6 fruit fly cellular contexts compared by ENCODE assay signal in genomic region chr3R:24565748-24566239, dm6.
TF ChIP-seq lines count a peak whose summit lies in the region.

No protein-coding gene starts in this region.

- peak; percentile 62 for TF ChIP-seq CTCF in whole organism, embryonic (GFP tag; optimal IDR thresholded peaks at IDR 0.05; lab: Kevin White, UChicago)

TF ChIP-seq in Kc167, 6 proteins besides CTCF, POLR2A, EP300 and RAD21:
- TF ChIP-seq insv (optimal IDR thresholded peaks at IDR 0.05; lab: Kevin White, UChicago) (no peak), Sin3A (optimal IDR thresholded peaks at IDR 0.05; lab: Kevin White, UChicago) (no peak), ttk (optimal IDR thresholded peaks at IDR 0.05; lab: Kevin White, UChicago) (no peak), Myc (optimal IDR thresholded peaks at IDR 0.05; lab: Kevin White, UChicago) (no peak), psq (optimal IDR thresholded peaks at IDR 0.05; lab: Kevin White, UChicago) (peak; percentile 84)

TF ChIP-seq in whole organism, adult, 20 proteins besides CTCF, POLR2A, EP300 and RAD21 (continues in another document):
- TF ChIP-seq toe (GFP tag; optimal IDR thresholded peaks at IDR 0.05; lab: Kevin White, UChicago), result no peak
- peak; percentile 57 for TF ChIP-seq CG1620 (GFP tag; optimal IDR thresholded peaks at IDR 0.05; lab: Kevin White, UChicago)
- peak; percentile 39 for TF ChIP-seq Clk (GFP tag; optimal IDR thresholded peaks at IDR 0.05; lab: Kevin White, UChicago)
- peak; percentile 69 for TF ChIP-seq Crg-1 (GFP tag; optimal IDR thresholded peaks at IDR 0.05; lab: Kevin White, UChicago)
- TF ChIP-seq ovo (GFP tag; optimal IDR thresholded peaks at IDR 0.05; lab: Kevin White, UChicago), result peak; percentile 92
- TF ChIP-seq Hr96 (GFP tag; optimal IDR thresholded peaks at IDR 0.05; lab: Kevin White, UChicago), result peak; percentile 55
- peak; percentile 49 for TF ChIP-seq tj (GFP tag; optimal IDR thresholded peaks at IDR 0.05; lab: Kevin White, UChicago)
- no peak for TF ChIP-seq CG5204 (GFP tag; optimal IDR thresholded peaks at IDR 0.05; lab: Kevin White, UChicago)
- peak; percentile 73 for TF ChIP-seq CG33017 (tag; optimal IDR thresholded peaks at IDR 0.05; lab: Kevin White, UChicago)
- no peak for TF ChIP-seq cnc (optimal IDR thresholded peaks at IDR 0.05; lab: Kevin White, UChicago)
- TF ChIP-seq cic (GFP tag; optimal IDR thresholded peaks at IDR 0.05; lab: Kevin White, UChicago), result peak; percentile 99
- peak; percentile 74 for TF ChIP-seq CG12768 (GFP tag; optimal IDR thresholded peaks at IDR 0.05; lab: Kevin White, UChicago)
- TF ChIP-seq pad (GFP tag; optimal IDR thresholded peaks at IDR 0.05; lab: Kevin White, UChicago), result peak; percentile 60
- peak; percentile 100 for TF ChIP-seq kay (GFP tag; lab: Kevin White, UChicago; ENCODE audit: borderline replicate concordance)
- peak; percentile 91 for TF ChIP-seq Mnt (GFP tag; optimal IDR thresholded peaks at IDR 0.05; lab: Kevin White, UChicago)
- peak; percentile 21 for TF ChIP-seq CG7045 (GFP tag; optimal IDR thresholded peaks at IDR 0.05; lab: Kevin White, UChicago)
- peak; percentile 74 for TF ChIP-seq CG7101 (tag; optimal IDR thresholded peaks at IDR 0.05; lab: Kevin White, UChicago)

TF ChIP-seq in whole organism, embryonic, 481 proteins besides CTCF, POLR2A, EP300 and RAD21 (continues in another document):
- TF ChIP-seq salm (tag; optimal IDR thresholded peaks at IDR 0.05; lab: Kevin White, UChicago), result peak; percentile 66
- peak; percentile 24 for TF ChIP-seq YL-1 (GFP tag; optimal IDR thresholded peaks at IDR 0.05; lab: Kevin White, UChicago)
- peak; percentile 26 for TF ChIP-seq Blimp-1 (GFP tag; optimal IDR thresholded peaks at IDR 0.05; lab: Kevin White, UChicago)
- TF ChIP-seq dati (GFP tag; IDR thresholded peaks at IDR 0.05; lab: Robert Waterston, UW), result no peak
- no peak for TF ChIP-seq Usf (GFP tag; optimal IDR thresholded peaks at IDR 0.05; lab: Kevin White, UChicago)
- TF ChIP-seq corto (GFP tag; optimal IDR thresholded peaks at IDR 0.05; lab: Kevin White, UChicago), result peak; percentile 72
- TF ChIP-seq NK7.1 (GFP tag; optimal IDR thresholded peaks at IDR 0.05; lab: Kevin White, UChicago), result no peak
- peak; percentile 46 for TF ChIP-seq CG15269 (tag; optimal IDR thresholded peaks at IDR 0.05; lab: Kevin White, UChicago)
- no peak for TF ChIP-seq pan (optimal IDR thresholded peaks at IDR 0.05; lab: Kevin White, UChicago)
- TF ChIP-seq pan (GFP tag; optimal IDR thresholded peaks at IDR 0.05 in 1 of 2, IDR thresholded peaks at IDR 0.05 in 1 of 2), result peak in 1 of 2 experiments; percentile 39
- no peak for TF ChIP-seq Opbp (GFP tag; IDR thresholded peaks at IDR 0.05; lab: Robert Waterston, UW; ENCODE audit: partially characterized antibody)
- no peak for TF ChIP-seq CG6654 (GFP tag; optimal IDR thresholded peaks at IDR 0.05; lab: Kevin White, UChicago)
- TF ChIP-seq Elba2 (GFP tag; optimal IDR thresholded peaks at IDR 0.05; lab: Kevin White, UChicago), result no peak
- peak; percentile 82 for TF ChIP-seq CG12071 (GFP tag; optimal IDR thresholded peaks at IDR 0.05; lab: Kevin White, UChicago)
- TF ChIP-seq CG32772 (GFP tag; IDR thresholded peaks at IDR 0.05; lab: Robert Waterston, UW), result no peak
- TF ChIP-seq CG12104 (GFP tag; optimal IDR thresholded peaks at IDR 0.05; lab: Kevin White, UChicago), result peak; percentile 47
- no peak for TF ChIP-seq CG10565 (GFP tag; optimal IDR thresholded peaks at IDR 0.05; lab: Kevin White, UChicago)
- peak; percentile 36 for TF ChIP-seq Hsf (GFP tag; optimal IDR thresholded peaks at IDR 0.05; lab: Kevin White, UChicago)

TF ChIP-seq in whole organism, prepupa, 60 proteins besides CTCF, POLR2A, EP300 and RAD21 (continues in another document):
- no peak for TF ChIP-seq cyc (GFP tag; optimal IDR thresholded peaks at IDR 0.05; lab: Kevin White, UChicago)
- TF ChIP-seq Met (GFP tag; optimal IDR thresholded peaks at IDR 0.05; lab: Kevin White, UChicago), result peak; percentile 36
- TF ChIP-seq Sox102F (GFP tag; optimal IDR thresholded peaks at IDR 0.05; lab: Kevin White, UChicago), result peak; percentile 63
- TF ChIP-seq net (GFP tag; optimal IDR thresholded peaks at IDR 0.05; lab: Kevin White, UChicago), result peak; percentile 57
- peak; percentile 1 for TF ChIP-seq topi (GFP tag; optimal IDR thresholded peaks at IDR 0.05; lab: Kevin White, UChicago)
- TF ChIP-seq CG1621 (tag; optimal IDR thresholded peaks at IDR 0.05; lab: Kevin White, UChicago), result peak; percentile 2
- TF ChIP-seq Ets96B (tag; optimal IDR thresholded peaks at IDR 0.05; lab: Kevin White, UChicago), result no peak
- peak; percentile 39 for TF ChIP-seq Sox14 (GFP tag; optimal IDR thresholded peaks at IDR 0.05; lab: Kevin White, UChicago)
- peak; percentile 64 for TF ChIP-seq dsx (GFP tag; optimal IDR thresholded peaks at IDR 0.05; lab: Kevin White, UChicago; ENCODE audit: poor library complexity, severe bottlenecking)
- peak; percentile 61; the same call in 2 of the 3 replicates for TF ChIP-seq CG8119 (GFP tag; IDR thresholded peaks at IDR 0.05; lab: Robert Waterston, UW)
- peak; percentile 72 for TF ChIP-seq CG16779 (tag; optimal IDR thresholded peaks at IDR 0.05; lab: Kevin White, UChicago)
- TF ChIP-seq CG3919 (GFP tag; optimal IDR thresholded peaks at IDR 0.05; lab: Kevin White, UChicago), result peak; percentile 23
- TF ChIP-seq esn (GFP tag; optimal IDR thresholded peaks at IDR 0.05; lab: Kevin White, UChicago), result peak; percentile 33
- TF ChIP-seq CG3032 (tag; optimal IDR thresholded peaks at IDR 0.05; lab: Kevin White, UChicago), result peak; percentile 10
- TF ChIP-seq CG6163 (GFP tag; IDR thresholded peaks at IDR 0.05; lab: Robert Waterston, UW), result peak; percentile 77; the same call in 2 of the 3 replicates
- peak; percentile 81 for TF ChIP-seq vri (GFP tag; optimal IDR thresholded peaks at IDR 0.05; lab: Kevin White, UChicago)
- TF ChIP-seq Eip78C (GFP tag; lab: Kevin White, UChicago), result peak; percentile 85
- peak; percentile 12 for TF ChIP-seq CG6792 (GFP tag; optimal IDR thresholded peaks at IDR 0.05; lab: Kevin White, UChicago)

TF ChIP-seq in whole organism, pupa, 21 proteins besides CTCF, POLR2A, EP300 and RAD21 (continues in another document):
- TF ChIP-seq CG17806 (tag; optimal IDR thresholded peaks at IDR 0.05; lab: Kevin White, UChicago) (no peak), CG10348 (GFP tag; IDR thresholded peaks at IDR 0.05; lab: Robert Waterston, UW) (no peak), CG13204 (GFP tag; optimal IDR thresholded peaks at IDR 0.05; lab: Kevin White, UChicago) (peak; percentile 21), fd96Ca (GFP tag; IDR thresholded peaks at IDR 0.05; lab: Robert Waterston, UW) (no peak), CG32121 (GFP tag; IDR thresholded peaks at IDR 0.05; lab: Robert Waterston, UW) (peak; percentile 57; the same call in 1 of the 2 replicates), CG14655 (GFP tag; optimal IDR thresholded peaks at IDR 0.05; lab: Kevin White, UChicago) (peak; percentile 6), CG15710 (tag; optimal IDR thresholded peaks at IDR 0.05; lab: Kevin White, UChicago) (no peak), CG4496 (GFP tag; IDR thresholded peaks at IDR 0.05; lab: Robert Waterston, UW) (peak; percentile 60; the same call in 1 of the 3 replicates), Snoo (tag; optimal IDR thresholded peaks at IDR 0.05; lab: Kevin White, UChicago) (no peak), Pif1B (GFP tag; optimal IDR thresholded peaks at IDR 0.05; lab: Kevin White, UChicago) (peak; percentile 63), CG8159 (tag; optimal IDR thresholded peaks at IDR 0.05; lab: Kevin White, UChicago) (no peak), gl (tag; optimal IDR thresholded peaks at IDR 0.05; lab: Kevin White, UChicago) (peak; percentile 35), Ets98B (GFP tag; IDR thresholded peaks at IDR 0.05; lab: Robert Waterston, UW) (peak; percentile 73), CG8301 (tag; optimal IDR thresholded peaks at IDR 0.05; lab: Kevin White, UChicago) (no peak), EcR (GFP tag; optimal IDR thresholded peaks at IDR 0.05; lab: Kevin White, UChicago) (peak; percentile 75), Pif1A (GFP tag; optimal IDR thresholded peaks at IDR 0.05; lab: Kevin White, UChicago) (peak; percentile 76), CG34367 (tag; optimal IDR thresholded peaks at IDR 0.05; lab: Kevin White, UChicago) (no peak), D1 (tag; optimal IDR thresholded peaks at IDR 0.05; lab: Kevin White, UChicago) (no peak), rn (GFP tag; IDR thresholded peaks at IDR 0.05; lab: Robert Waterston, UW) (no peak), CG12605 (GFP tag; IDR thresholded peaks at IDR 0.05; lab: Robert Waterston, UW) (peak; percentile 60)

TF ChIP-seq in whole organism, wandering third instar larva, 38 proteins besides CTCF, POLR2A, EP300 and RAD21 (continues in another document):
- TF ChIP-seq dl (GFP tag; optimal IDR thresholded peaks at IDR 0.05; lab: Kevin White, UChicago; ENCODE audit: insufficient read depth in 1 of 2, partially characterized antibody in 2 of 2), result peak; percentile 91 to 95
- TF ChIP-seq GATAd (GFP tag; optimal IDR thresholded peaks at IDR 0.05; lab: Kevin White, UChicago), result no peak
- no peak for TF ChIP-seq jim (GFP tag; optimal IDR thresholded peaks at IDR 0.05; lab: Kevin White, UChicago)
- TF ChIP-seq Jra (GFP tag; optimal IDR thresholded peaks at IDR 0.05; lab: Kevin White, UChicago), result peak; percentile 37
- peak; percentile 91 for TF ChIP-seq br (GFP tag; optimal IDR thresholded peaks at IDR 0.05; lab: Kevin White, UChicago)
- peak; percentile 69 for TF ChIP-seq sage (GFP tag; optimal IDR thresholded peaks at IDR 0.05; lab: Kevin White, UChicago)
- TF ChIP-seq pan (optimal IDR thresholded peaks at IDR 0.05; lab: Kevin White, UChicago), result no peak
- TF ChIP-seq N (GFP tag; optimal IDR thresholded peaks at IDR 0.05; lab: Kevin White, UChicago), result no peak
- TF ChIP-seq Rel (GFP tag; optimal IDR thresholded peaks at IDR 0.05; lab: Kevin White, UChicago), result peak; percentile 79
- TF ChIP-seq Rel (tag; optimal IDR thresholded peaks at IDR 0.05; lab: Kevin White, UChicago), result peak; percentile 68
- no peak for TF ChIP-seq tai (GFP tag; optimal IDR thresholded peaks at IDR 0.05; lab: Kevin White, UChicago)
- TF ChIP-seq CrebA (GFP tag; optimal IDR thresholded peaks at IDR 0.05; lab: Kevin White, UChicago; ENCODE audit: borderline replicate concordance), result peak; percentile 94
- TF ChIP-seq woc (GFP tag; optimal IDR thresholded peaks at IDR 0.05; lab: Kevin White, UChicago), result no peak
- no peak for TF ChIP-seq sv (GFP tag; optimal IDR thresholded peaks at IDR 0.05; lab: Kevin White, UChicago)
- peak; percentile 87 for TF ChIP-seq brk (GFP tag; optimal IDR thresholded peaks at IDR 0.05; lab: Kevin White, UChicago)
- no peak for TF ChIP-seq ey (GFP tag; optimal IDR thresholded peaks at IDR 0.05; lab: Kevin White, UChicago)
- TF ChIP-seq Hr78 (GFP tag; optimal IDR thresholded peaks at IDR 0.05; lab: Kevin White, UChicago), result no peak
- TF ChIP-seq Abd-B (GFP tag; optimal IDR thresholded peaks at IDR 0.05; lab: Kevin White, UChicago), result no peak
- TF ChIP-seq Mio (GFP tag; optimal IDR thresholded peaks at IDR 0.05; lab: Kevin White, UChicago), result no peak
- TF ChIP-seq dmrt93B (GFP tag; optimal IDR thresholded peaks at IDR 0.05; lab: Kevin White, UChicago), result no peak
- peak; percentile 81 for TF ChIP-seq h (GFP tag; optimal IDR thresholded peaks at IDR 0.05; lab: Kevin White, UChicago)
- peak in 1 of 2 experiments; percentile 27 for TF ChIP-seq foxo (GFP tag; optimal IDR thresholded peaks at IDR 0.05; lab: Kevin White, UChicago)
- TF ChIP-seq Sp1 (GFP tag; optimal IDR thresholded peaks at IDR 0.05; lab: Kevin White, UChicago), result peak; percentile 61
